Worm (Caenorhabditis elegans) whole organism, L1 larva: ENCODE data around the gene pat-6.

Experiments
- F16B12.6 ChIP-seq: fragments of 150-350 bp; optimal IDR thresholded peaks from 2 replicates; lab custom pipeline; 2014; ENCODE audit warnings: missing biosample characterization, missing genetic modification characterization
- ama-1 ChIP-seq: fragments of 150-350 bp; optimal IDR thresholded peaks from 2 replicates; lab custom pipeline; 2014
- egl-27 ChIP-seq, 2 experiments: fragments of 150-350 bp in 1 of 2; sonication (generic microtip); optimal IDR thresholded peaks; 3 replicates each; lab custom pipeline; 2017 to 2018; ENCODE audit warnings: missing biosample characterization in 2 of 2, missing genetic modification characterization in 2 of 2, missing genetic modification reagents in 2 of 2
- elt-2 ChIP-seq: sonication (generic microtip); optimal IDR thresholded peaks from 2 replicates; lab custom pipeline; 2016; ENCODE audit warnings: missing genetic modification characterization, mild to moderate bottlenecking, inconsistent platforms, missing compliant biosample characterization, missing genetic modification reagents
- elt-3 ChIP-seq, 6 experiments: fragments of 150-350 bp in 1 of 6; sonication (generic microtip); optimal IDR thresholded peaks; 2 replicates each; lab custom pipeline; 2017 to 2018; ENCODE audit warnings: missing biosample characterization in 6 of 6, missing genetic modification characterization in 6 of 6, inconsistent platforms in 1 of 6
- nhr-11 ChIP-seq: fragments of 150-350 bp; optimal IDR thresholded peaks from 2 replicates; lab custom pipeline; 2014; ENCODE audit warnings: missing biosample characterization, missing genetic modification characterization
- nhr-237 ChIP-seq: fragments of 150-350 bp; optimal IDR thresholded peaks from 2 replicates; lab custom pipeline; 2014; ENCODE audit warnings: missing biosample characterization, missing genetic modification characterization
- nhr-85 ChIP-seq: sonication (generic microtip); peaks from one replicate; lab custom pipeline; 2016; ENCODE audit warnings: missing genetic modification characterization, inconsistent platforms, missing compliant biosample characterization
- snpc-4 ChIP-seq: fragments of 150-350 bp; optimal IDR thresholded peaks from 2 replicates; lab custom pipeline; 2014; ENCODE audit warnings: missing biosample characterization, missing genetic modification characterization
- ztf-11 ChIP-seq, 2 experiments: sonication (generic microtip); optimal IDR thresholded peaks; 2 replicates each; lab custom pipeline; 2016 to 2017; ENCODE audit warnings: missing genetic modification characterization in 2 of 2, missing biosample characterization in 1 of 2, missing compliant biosample characterization in 1 of 2

- TF ChIP-seq snpc-4 (tag; lab: Kevin White, UChicago) (no peak), F16B12.6 (tag; lab: Kevin White, UChicago) (no peak), elt-2 (tag; lab: Kevin White, UChicago) (no peak), nhr-11 (tag; lab: Kevin White, UChicago) (no peak), elt-3 (tag; optimal IDR thresholded peaks at IDR 0.05; lab: Kevin White, UChicago) (no peak), ztf-11 (tag; optimal IDR thresholded peaks at IDR 0.05; lab: Kevin White, UChicago) (no peak), nhr-237 (tag; lab: Kevin White, UChicago) (no peak), egl-27 (tag; optimal IDR thresholded peaks at IDR 0.05; lab: Kevin White, UChicago) (no peak), nhr-85 (tag; lab: Kevin White, UChicago) (no peak), ama-1 (no peak)
Observed at ce11 chrIV:290387-290786, 26.4 kb upstream of the pat-6 start.
